Fruit fly (Drosophila melanogaster) whole organism: ENCODE data around the gene Traf6.

Source experiments
- CG8478 ChIP-seq: fragments of >200 bp; optimal IDR thresholded peaks from 2 replicates; lab custom pipeline; 2018; ENCODE audit warnings: inconsistent platforms
- Dll ChIP-seq: fragments of >200 bp; optimal IDR thresholded peaks from 2 replicates; lab custom pipeline; 2017
- EcR ChIP-seq, 2 experiments: fragments of >200 bp; optimal IDR thresholded peaks; 2 replicates each; lab custom pipeline; 2017; ENCODE audit warnings: missing biosample characterization in 2 of 2, missing genetic modification characterization in 2 of 2, missing genetic modification reagents in 2 of 2
- pan ChIP-seq: fragments of >200 bp; optimal IDR thresholded peaks from 2 replicates; lab custom pipeline; 2017
- psq ChIP-seq: fragments of >200 bp; optimal IDR thresholded peaks from 2 replicates; lab custom pipeline; 2017
- usp ChIP-seq: fragments of >200 bp; optimal IDR thresholded peaks from 2 replicates; lab custom pipeline; 2017; ENCODE audit warnings: missing biosample characterization, missing genetic modification characterization, mixed read lengths

dm6 chrX:8192191-8192590 lies 35.0 kb upstream of the Traf6 start:
- TF ChIP-seq psq (lab: Kevin White, UChicago) (no peak), Dll (lab: Kevin White, UChicago) (no peak), EcR (GFP tag; optimal IDR thresholded peaks at IDR 0.05; lab: Kevin White, UChicago) (no peak), CG8478 (lab: Kevin White, UChicago) (no peak), pan (lab: Kevin White, UChicago) (no peak), usp (GFP tag; lab: Kevin White, UChicago) (no peak)
